Fruit fly (Drosophila melanogaster) whole organism, embryonic: ENCODE data around the gene Plod.
A peak's percentile ranks its signal among the peaks of the same experiment; 100 is the strongest.

ENCODE experiments used
- Bgb ChIP-seq: fragments of 200-800 bp; sonication (Bioruptor generic); IDR thresholded peaks from 2 replicates; pipeline ENCODE4 v1.3.6; 2022; ENCODE audit warnings: missing biosample characterization, missing genetic modification characterization; ENCODE audit not compliant: partially characterized antibody
- Bteb2 ChIP-seq: fragments of 200-800 bp; sonication (Bioruptor generic); optimal IDR thresholded peaks from 2 replicates; lab custom pipeline; 2016; ENCODE audit warnings: missing biosample characterization, missing genetic modification characterization
- CG11723 ChIP-seq: fragments of 200-800 bp; sonication (Bioruptor generic); optimal IDR thresholded peaks from 2 replicates; lab custom pipeline; 2017; ENCODE audit warnings: missing biosample characterization, mild to moderate bottlenecking, missing genetic modification characterization
- CG1233 ChIP-seq: fragments of 200-800 bp; sonication (Bioruptor generic); optimal IDR thresholded peaks from 4 replicates; lab custom pipeline; 2018; ENCODE audit warnings: missing biosample characterization, mild to moderate bottlenecking, missing genetic modification characterization
- CG12769 ChIP-seq: fragments of 200-800 bp; sonication (Bioruptor generic); optimal IDR thresholded peaks from 2 replicates; lab custom pipeline; 2019; ENCODE audit warnings: missing biosample characterization, mild to moderate bottlenecking, missing genetic modification characterization, moderate library complexity
- CG13624 ChIP-seq: fragments of 200-800 bp; sonication (Bioruptor generic); optimal IDR thresholded peaks from 2 replicates; lab custom pipeline; 2016; ENCODE audit warnings: missing biosample characterization, missing genetic modification characterization
- CG17328 ChIP-seq: fragments of 200-800 bp; sonication (Bioruptor generic); IDR thresholded peaks from 2 replicates; pipeline ENCODE4 v1.3.6; 2022; ENCODE audit warnings: missing biosample characterization, missing genetic modification characterization
- CG18011 ChIP-seq: fragments of 200-800 bp; sonication (Bioruptor generic); optimal IDR thresholded peaks from 2 replicates; lab custom pipeline; 2017; ENCODE audit warnings: missing biosample characterization, missing genetic modification characterization, mild to moderate bottlenecking, moderate library complexity, missing genotype
- CG18599 ChIP-seq: fragments of 200-800 bp; sonication (Bioruptor generic); optimal IDR thresholded peaks from 3 replicates; lab custom pipeline; 2017; ENCODE audit warnings: missing biosample characterization, missing genetic modification characterization, mild to moderate bottlenecking, moderate library complexity, missing genetic modification reagents
- CG18764 ChIP-seq: fragments of 200-800 bp; sonication (Bioruptor generic); optimal IDR thresholded peaks from 3 replicates; lab custom pipeline; 2016; ENCODE audit warnings: missing biosample characterization, missing genetic modification characterization
- CG2129 ChIP-seq: fragments of 200-800 bp; sonication (Bioruptor generic); IDR thresholded peaks from 2 replicates; pipeline ENCODE4 v1.3.6; 2022; ENCODE audit warnings: missing biosample characterization, missing genetic modification characterization; ENCODE audit not compliant: partially characterized antibody
- CG3726 ChIP-seq: fragments of 200-800 bp; sonication (Bioruptor generic); IDR thresholded peaks from 3 replicates; pipeline ENCODE4, ENCODE4 v1.3.6; 2022; ENCODE audit warnings: missing biosample characterization, missing genetic modification characterization
- CG7357 ChIP-seq: fragments of 200-800 bp; sonication (Bioruptor generic); IDR thresholded peaks from 3 replicates; pipeline ENCODE4 v1.3.6; 2022; ENCODE audit warnings: missing biosample characterization, missing genetic modification characterization
- CG7372 ChIP-seq: fragments of 200-800 bp; sonication (Bioruptor generic); IDR thresholded peaks from 2 replicates; pipeline ENCODE4 v1.3.6; 2022; ENCODE audit warnings: missing biosample characterization, missing genetic modification characterization
- CG8944 ChIP-seq: fragments of 200-800 bp; sonication (Bioruptor generic); optimal IDR thresholded peaks from 3 replicates; lab custom pipeline; 2016; ENCODE audit warnings: missing biosample characterization, missing genetic modification characterization
- Dref ChIP-seq: fragments of 200-800 bp; sonication (Bioruptor generic); IDR thresholded peaks from 2 replicates; pipeline ENCODE4 v1.3.6; 2022; ENCODE audit warnings: missing biosample characterization, missing genetic modification characterization
- Fer2 ChIP-seq: fragments of 200-800 bp; sonication (Bioruptor generic); optimal IDR thresholded peaks from 2 replicates; lab custom pipeline; 2018; ENCODE audit warnings: missing biosample characterization, mild to moderate bottlenecking, missing genetic modification characterization, moderate library complexity
- GATAe ChIP-seq: fragments of 200-800 bp; sonication (Bioruptor generic); conservative IDR thresholded peaks from 2 replicates; pipeline ENCODE4 v1.3.6; 2022; ENCODE audit warnings: missing biosample characterization, missing genetic modification characterization
- HmgD ChIP-seq: fragments of 200-800 bp; sonication (Bioruptor generic); optimal IDR thresholded peaks from 3 replicates; lab custom pipeline; 2016; ENCODE audit warnings: missing biosample characterization, missing genetic modification characterization
- Mes4 ChIP-seq: fragments of 200-800 bp; sonication (Bioruptor generic); optimal IDR thresholded peaks from 2 replicates; lab custom pipeline; 2016; ENCODE audit warnings: missing biosample characterization, missing genetic modification characterization
- NC2β ChIP-seq: fragments of 200-800 bp; sonication (Bioruptor generic); optimal IDR thresholded peaks from 2 replicates; lab custom pipeline; 2016; ENCODE audit warnings: missing biosample characterization, missing genetic modification characterization
- Scr ChIP-seq: fragments of 200-800 bp; sonication (Bioruptor generic); IDR thresholded peaks from 2 replicates; pipeline ENCODE4 v1.3.6; 2022; ENCODE audit warnings: missing biosample characterization, missing genetic modification characterization; ENCODE audit not compliant: partially characterized antibody
- Side ChIP-seq: fragments of 200-800 bp; sonication (Bioruptor generic); optimal IDR thresholded peaks from 2 replicates; lab custom pipeline; 2016; ENCODE audit warnings: missing biosample characterization, missing genetic modification characterization
- Sox100B ChIP-seq: fragments of 200-800 bp; sonication (Bioruptor generic); optimal IDR thresholded peaks from 3 replicates; lab custom pipeline; 2018; ENCODE audit warnings: missing biosample characterization, mild to moderate bottlenecking, missing genetic modification characterization
- Xrp1 ChIP-seq: fragments of 200-800 bp; sonication (Bioruptor generic); IDR thresholded peaks from 2 replicates; pipeline ENCODE4 v1.3.6; 2022; ENCODE audit warnings: missing biosample characterization, missing genetic modification characterization
- ab ChIP-seq: fragments of 200-800 bp; sonication (Bioruptor generic); optimal IDR thresholded peaks from 2 replicates; lab custom pipeline; 2016; ENCODE audit warnings: missing biosample characterization, missing genetic modification characterization
- aop ChIP-seq: fragments of 200-800 bp; sonication (Bioruptor generic); IDR thresholded peaks from 2 replicates; pipeline ENCODE4 v1.3.6; 2022; ENCODE audit warnings: missing biosample characterization, missing genetic modification characterization
- bcd ChIP-seq: fragments of 200-800 bp; sonication (Bioruptor generic); optimal IDR thresholded peaks from 2 replicates; lab custom pipeline; 2017; ENCODE audit warnings: missing biosample characterization, mild to moderate bottlenecking, missing genetic modification characterization
- bowl ChIP-seq: fragments of 200-800 bp; sonication (Bioruptor generic); IDR thresholded peaks from 2 replicates; pipeline ENCODE4 v1.3.6; 2022; ENCODE audit warnings: missing biosample characterization, missing genetic modification characterization
- br ChIP-seq: fragments of >200 bp; optimal IDR thresholded peaks from 2 replicates; lab custom pipeline; 2017
- crp ChIP-seq, 2 experiments: fragments of 200-800 bp; sonication (Bioruptor generic); optimal IDR thresholded peaks; 2 replicates in 1 of 2; 3 replicates in 1 of 2; lab custom pipeline; 2017; ENCODE audit warnings: missing biosample characterization in 2 of 2, missing genetic modification characterization in 2 of 2, mild to moderate bottlenecking in 1 of 2, moderate library complexity in 1 of 2
- dmrt11E ChIP-seq: fragments of 200-800 bp; sonication (Bioruptor generic); optimal IDR thresholded peaks from 3 replicates; lab custom pipeline; 2018; ENCODE audit warnings: missing biosample characterization, mild to moderate bottlenecking, missing genetic modification characterization, moderate library complexity
- eve ChIP-seq, 2 experiments: fragments of >200 bp; optimal IDR thresholded peaks; 2 replicates each; lab custom pipeline; 2017; ENCODE audit warnings: missing biosample characterization in 2 of 2, missing genetic modification characterization in 2 of 2
- exex ChIP-seq: fragments of 200-800 bp; sonication (Bioruptor generic); optimal IDR thresholded peaks from 4 replicates; lab custom pipeline; 2018; ENCODE audit warnings: missing biosample characterization, mild to moderate bottlenecking, missing genetic modification characterization, moderate library complexity
- fd102C ChIP-seq: fragments of 200-800 bp; sonication (Bioruptor generic); optimal IDR thresholded peaks from 2 replicates; lab custom pipeline; 2018; ENCODE audit warnings: missing biosample characterization, mild to moderate bottlenecking, missing genetic modification characterization, moderate library complexity
- fd64A ChIP-seq: fragments of 200-800 bp; sonication (Bioruptor generic); optimal IDR thresholded peaks from 3 replicates; lab custom pipeline; 2018; ENCODE audit warnings: missing biosample characterization, mild to moderate bottlenecking, missing genetic modification characterization
- fu2 ChIP-seq: fragments of 200-800 bp; sonication (Bioruptor generic); optimal IDR thresholded peaks from 2 replicates; lab custom pipeline; 2016; ENCODE audit warnings: missing biosample characterization, missing genetic modification characterization
- gcm2 ChIP-seq: fragments of 200-800 bp; sonication (Bioruptor generic); optimal IDR thresholded peaks from 2 replicates; lab custom pipeline; 2016; ENCODE audit warnings: missing biosample characterization, missing genetic modification characterization
- jigr1 ChIP-seq: fragments of 200-800 bp; sonication (Bioruptor generic); IDR thresholded peaks from 3 replicates; pipeline ENCODE4 v1.3.6; 2022; ENCODE audit warnings: missing biosample characterization, missing genetic modification characterization
- lmd ChIP-seq: fragments of 200-800 bp; sonication (Bioruptor generic); IDR thresholded peaks from 2 replicates; pipeline ENCODE4 v1.3.6; 2022; ENCODE audit warnings: missing biosample characterization, missing genetic modification characterization
- mam ChIP-seq: fragments of 200-800 bp; sonication (Bioruptor generic); optimal IDR thresholded peaks from 3 replicates; lab custom pipeline; 2016; ENCODE audit warnings: missing biosample characterization, missing genetic modification characterization
- oc ChIP-seq: fragments of 200-800 bp; sonication (Bioruptor generic); optimal IDR thresholded peaks from 2 replicates; lab custom pipeline; 2018; ENCODE audit warnings: missing biosample characterization, mild to moderate bottlenecking, missing genetic modification characterization, moderate library complexity
- pan ChIP-seq, 4 experiments: fragments of >200 bp in 3 of 4; fragments of 200-800 bp in 1 of 4; sonication (Bioruptor generic) in 1 of 4; optimal IDR thresholded peaks in 3 of 4; IDR thresholded peaks in 1 of 4; 2 replicates each; pipeline versions ENCODE4 v1.3.6 to Lab custom; 2017 to 2022; ENCODE audit warnings: missing biosample characterization in 2 of 4, missing genetic modification characterization in 2 of 4, mixed read lengths in 1 of 4
- pita ChIP-seq: fragments of 200-800 bp; sonication (Bioruptor generic); optimal IDR thresholded peaks from 2 replicates; lab custom pipeline; 2017; ENCODE audit warnings: missing biosample characterization, mild to moderate bottlenecking, missing genetic modification characterization
- pros ChIP-seq: fragments of 200-800 bp; sonication (Bioruptor generic); optimal IDR thresholded peaks from 3 replicates; lab custom pipeline; 2019; ENCODE audit warnings: missing biosample characterization, mild to moderate bottlenecking, missing genetic modification characterization, moderate library complexity
- pzg ChIP-seq: fragments of 200-800 bp; sonication (Bioruptor generic); optimal IDR thresholded peaks from 3 replicates; lab custom pipeline; 2018; ENCODE audit warnings: missing biosample characterization, mild to moderate bottlenecking, missing genetic modification characterization, moderate library complexity
- ro ChIP-seq: fragments of 200-800 bp; sonication (Bioruptor generic); IDR thresholded peaks from 2 replicates; pipeline ENCODE4 v1.3.6; 2022; ENCODE audit warnings: missing biosample characterization, missing genetic modification characterization
- slbo ChIP-seq: fragments of 200-800 bp; sonication (Bioruptor generic); IDR thresholded peaks from 2 replicates; pipeline ENCODE4 v1.3.6; 2022; ENCODE audit warnings: missing biosample characterization, missing genetic modification characterization
- vfl ChIP-seq: fragments of 200-800 bp; sonication (Bioruptor generic); optimal IDR thresholded peaks from 2 replicates; lab custom pipeline; 2016; ENCODE audit warnings: missing biosample characterization, missing genetic modification characterization

Plod gene

dm6 chr3L:11251721-11252423 is 46.1 kb upstream of the Plod start, which contains the start of gene scyl (continued):
- TF ChIP-seq mam (GFP tag; lab: Kevin White, UChicago): peak; percentile 50
- peak; percentile 11; the same call in 1 of the 2 replicates for TF ChIP-seq lmd
- TF ChIP-seq jigr1 (GFP tag; lab: Robert Waterston, UW): no peak
- TF ChIP-seq pan (optimal IDR thresholded peaks at IDR 0.05; lab: Kevin White, UChicago): no peak
- peak in 1 of 2 experiments; percentile 69 for TF ChIP-seq pan (GFP tag; optimal IDR thresholded peaks at IDR 0.05 in 1 of 2, IDR thresholded peaks at IDR 0.05 in 1 of 2)
- TF ChIP-seq Bteb2 (GFP tag; lab: Kevin White, UChicago): no peak
- peak; percentile 82 for TF ChIP-seq Side
- no peak for TF ChIP-seq CG7372 (GFP tag; lab: Robert Waterston, UW)
- TF ChIP-seq CG1233 (GFP tag; lab: Kevin White, UChicago): peak; percentile 56
- TF ChIP-seq CG3726: no peak
- no peak for TF ChIP-seq CG2129
- peak; percentile 74 for TF ChIP-seq oc
- TF ChIP-seq dmrt11E (tag; lab: Kevin White, UChicago): peak; percentile 17
- TF ChIP-seq pita: no peak
- TF ChIP-seq Dref (GFP tag; lab: Robert Waterston, UW): no peak
- TF ChIP-seq CG13624 (GFP tag; lab: Kevin White, UChicago): peak; percentile 59
- peak; percentile 94 for TF ChIP-seq pros (GFP tag; lab: Kevin White, UChicago)
- peak; percentile 75 for TF ChIP-seq CG17328
- peak; percentile 89 for TF ChIP-seq NC2β (GFP tag; lab: Kevin White, UChicago)
- peak; percentile 58; the same call in 1 of the 2 replicates for TF ChIP-seq slbo (GFP tag; lab: Robert Waterston, UW)
- peak; percentile 51 for TF ChIP-seq HmgD
- TF ChIP-seq Xrp1 (GFP tag; lab: Robert Waterston, UW): peak; percentile 29
- peak; percentile 22 for TF ChIP-seq Mes4 (GFP tag; lab: Kevin White, UChicago)
- no peak for TF ChIP-seq eve (GFP tag; optimal IDR thresholded peaks at IDR 0.05; lab: Kevin White, UChicago)
- no peak for TF ChIP-seq fu2 (GFP tag; lab: Kevin White, UChicago)
- TF ChIP-seq Bgb (GFP tag; lab: Robert Waterston, UW): peak; percentile 81
- no peak for TF ChIP-seq br (lab: Kevin White, UChicago)
- peak; percentile 3 for TF ChIP-seq ab (GFP tag; lab: Kevin White, UChicago)
- peak; percentile 65 for TF ChIP-seq CG18599 (GFP tag; lab: Kevin White, UChicago)
- TF ChIP-seq bcd: peak; percentile 13
- peak; percentile 81 for TF ChIP-seq CG12769 (tag; lab: Kevin White, UChicago)
- TF ChIP-seq gcm2 (GFP tag; lab: Kevin White, UChicago): no peak
- peak; percentile 84 for TF ChIP-seq bowl (GFP tag; lab: Robert Waterston, UW)
- peak; percentile 31 for TF ChIP-seq CG18764 (GFP tag; lab: Kevin White, UChicago)
- no peak for TF ChIP-seq pzg (GFP tag; lab: Kevin White, UChicago)
- 0 out of 2 replicates have a peak, but pooled peaks have one; percentile 10 for TF ChIP-seq aop
- peak; percentile 22 for TF ChIP-seq exex
- TF ChIP-seq CG7357 (GFP tag; lab: Robert Waterston, UW): no peak
- TF ChIP-seq vfl (GFP tag; lab: Kevin White, UChicago): peak; percentile 0
- TF ChIP-seq Sox100B: no peak
- TF ChIP-seq fd102C: peak; percentile 29
- no peak for TF ChIP-seq ro (GFP tag; lab: Robert Waterston, UW)
- TF ChIP-seq fd64A: peak; percentile 74
- no peak for TF ChIP-seq Fer2 (tag; lab: Kevin White, UChicago)
- peak; percentile 55; the same call in 1 of the 2 replicates for TF ChIP-seq Scr (GFP tag; lab: Robert Waterston, UW)
- peak in 1 of 2 experiments; percentile 77 for TF ChIP-seq crp (GFP tag; optimal IDR thresholded peaks at IDR 0.05; lab: Kevin White, UChicago)
- TF ChIP-seq CG11723: peak; percentile 37
- TF ChIP-seq CG8944: peak; percentile 43
- TF ChIP-seq GATAe (GFP tag; lab: Robert Waterston, UW): no peak
- no peak for TF ChIP-seq CG18011 (GFP tag; lab: Kevin White, UChicago)
